Fruit fly (Drosophila melanogaster) whole organism, wandering third instar larva: Measurements from ENCODE around the gene Tsp96F.

Source experiments
- fru ChIP-seq: fragments of 200-800 bp; sonication (Bioruptor generic); optimal IDR thresholded peaks from 3 replicates; lab custom pipeline; 2016; ENCODE audit warnings: missing biosample characterization, mild to moderate bottlenecking, missing genetic modification characterization
- h ChIP-seq: fragments of 200-800 bp; sonication (Bioruptor generic); optimal IDR thresholded peaks from 3 replicates; lab custom pipeline; 2016; ENCODE audit warnings: missing biosample characterization, mild to moderate bottlenecking, missing genetic modification characterization

- TF ChIP-seq h, result no peak
- no peak for TF ChIP-seq fru
Measured at dm6 chr3R:25906722-25907121, 25.5 kb upstream of the Tsp96F start, which contains the start of gene kumpel.
